Fruit fly (Drosophila melanogaster) whole organism, adult: ENCODE data around the gene Axn.

Experiments
- CG11617 ChIP-seq: fragments of 200-800 bp; sonication (Bioruptor generic); optimal IDR thresholded peaks from 2 replicates; lab custom pipeline; 2017; ENCODE audit warnings: mild to moderate bottlenecking, missing biosample characterization, missing genetic modification reagents, missing genetic modification characterization
- CG12768 ChIP-seq: fragments of 200-800 bp; sonication (Bioruptor generic); optimal IDR thresholded peaks from 2 replicates; lab custom pipeline; 2017; ENCODE audit warnings: missing biosample characterization, missing genetic modification characterization, mild to moderate bottlenecking, moderate library complexity, missing genetic modification reagents
- CG14711 ChIP-seq: fragments of 200-800 bp; sonication (Bioruptor generic); optimal IDR thresholded peaks from 2 replicates; lab custom pipeline; 2018; ENCODE audit warnings: missing biosample characterization, mild to moderate bottlenecking, missing genetic modification characterization, moderate library complexity
- CG1620 ChIP-seq: fragments of 200-800 bp; sonication (Bioruptor generic); optimal IDR thresholded peaks from 2 replicates; lab custom pipeline; 2016; ENCODE audit warnings: missing biosample characterization, missing genetic modification characterization
- CG33017 ChIP-seq: fragments of 200-800 bp; sonication (Bioruptor generic); optimal IDR thresholded peaks from 2 replicates; lab custom pipeline; 2018; ENCODE audit warnings: missing biosample characterization, mild to moderate bottlenecking, missing genetic modification characterization, moderate library complexity
- CG5204 ChIP-seq: fragments of 200-800 bp; sonication (Bioruptor generic); optimal IDR thresholded peaks from 2 replicates; lab custom pipeline; 2016; ENCODE audit warnings: missing biosample characterization, missing genetic modification characterization
- CG7045 ChIP-seq: fragments of 200-800 bp; sonication (Bioruptor generic); optimal IDR thresholded peaks from 2 replicates; lab custom pipeline; 2017; ENCODE audit warnings: missing biosample characterization, mild to moderate bottlenecking, missing genetic modification characterization
- CG7101 ChIP-seq: fragments of 200-800 bp; sonication (Bioruptor generic); optimal IDR thresholded peaks from 2 replicates; lab custom pipeline; 2018; ENCODE audit warnings: missing biosample characterization, mild to moderate bottlenecking, missing genetic modification characterization, moderate library complexity
- Clk ChIP-seq: fragments of 200-800 bp; sonication (Bioruptor generic); optimal IDR thresholded peaks from 2 replicates; lab custom pipeline; 2017; ENCODE audit warnings: missing biosample characterization, missing genetic modification characterization
- Crg-1 ChIP-seq: fragments of 200-800 bp; sonication (Bioruptor generic); optimal IDR thresholded peaks from 2 replicates; lab custom pipeline; 2016; ENCODE audit warnings: missing biosample characterization, missing genetic modification characterization
- Hr96 ChIP-seq: fragments of 200-800 bp; sonication (Bioruptor generic); optimal IDR thresholded peaks from 2 replicates; lab custom pipeline; 2016; ENCODE audit warnings: missing biosample characterization, missing genetic modification characterization
- Mnt ChIP-seq: fragments of 200-800 bp; sonication (Bioruptor generic); optimal IDR thresholded peaks from 2 replicates; lab custom pipeline; 2016; ENCODE audit warnings: missing biosample characterization, mild to moderate bottlenecking, missing genetic modification characterization
- bab1 ChIP-seq: fragments of 200-800 bp; sonication (Bioruptor generic); optimal IDR thresholded peaks from 3 replicates; lab custom pipeline; 2019; ENCODE audit warnings: missing biosample characterization, mild to moderate bottlenecking, missing genetic modification characterization, moderate library complexity
- cic ChIP-seq: fragments of 200-800 bp; sonication (Bioruptor generic); optimal IDR thresholded peaks from 2 replicates; lab custom pipeline; 2017; ENCODE audit warnings: missing biosample characterization, mild to moderate bottlenecking, missing genetic modification characterization, moderate library complexity
- cnc ChIP-seq, 2 experiments: fragments of >200 bp; optimal IDR thresholded peaks; 2 replicates each; lab custom pipeline; 2017
- kay ChIP-seq: fragments of 200-800 bp; sonication (Bioruptor generic); peaks from one replicate; lab custom pipeline; 2016; ENCODE audit warnings: missing biosample characterization, missing genetic modification characterization, borderline replicate concordance
- ovo ChIP-seq: fragments of 200-800 bp; sonication (Bioruptor generic); optimal IDR thresholded peaks from 2 replicates; lab custom pipeline; 2016; ENCODE audit warnings: missing biosample characterization, missing genetic modification characterization
- pad ChIP-seq: fragments of 200-800 bp; sonication (Bioruptor generic); optimal IDR thresholded peaks from 3 replicates; lab custom pipeline; 2017; ENCODE audit warnings: missing biosample characterization, missing genetic modification characterization, mild to moderate bottlenecking, moderate library complexity, missing genetic modification reagents
- tj ChIP-seq: fragments of 200-800 bp; sonication (Bioruptor generic); optimal IDR thresholded peaks from 3 replicates; lab custom pipeline; 2017; ENCODE audit warnings: missing biosample characterization, mild to moderate bottlenecking, missing genetic modification characterization, moderate library complexity
- toe ChIP-seq: fragments of 200-800 bp; sonication (Bioruptor generic); optimal IDR thresholded peaks from 2 replicates; lab custom pipeline; 2016; ENCODE audit warnings: missing biosample characterization, missing genetic modification characterization

The Axn gene

dm6 chr3R:30066004-30066403 is 43.4 kb downstream of the Axn start:
- TF ChIP-seq kay (GFP tag; lab: Kevin White, UChicago) (no peak), CG5204 (GFP tag; lab: Kevin White, UChicago) (no peak), CG1620 (GFP tag; lab: Kevin White, UChicago) (no peak), ovo (GFP tag; lab: Kevin White, UChicago) (no peak), CG11617 (GFP tag; lab: Kevin White, UChicago) (no peak), pad (no peak), tj (GFP tag; lab: Kevin White, UChicago) (no peak), CG7045 (GFP tag; lab: Kevin White, UChicago) (no peak), CG7101 (tag; lab: Kevin White, UChicago) (no peak), cnc (optimal IDR thresholded peaks at IDR 0.05; lab: Kevin White, UChicago) (no peak), toe (GFP tag; lab: Kevin White, UChicago) (no peak), Clk (GFP tag; lab: Kevin White, UChicago) (no peak), CG14711 (tag; lab: Kevin White, UChicago) (no peak), Hr96 (GFP tag; lab: Kevin White, UChicago) (no peak), CG12768 (no peak), Mnt (GFP tag; lab: Kevin White, UChicago) (no peak), bab1 (GFP tag; lab: Kevin White, UChicago) (no peak), Crg-1 (GFP tag; lab: Kevin White, UChicago) (no peak)

dm6 chr3R:30070198-30070597 is 47.6 kb downstream of the Axn start:
- no peak for TF ChIP-seq bab1 (GFP tag; lab: Kevin White, UChicago)
- TF ChIP-seq CG14711 (tag; lab: Kevin White, UChicago) = no peak
- no peak for TF ChIP-seq Crg-1 (GFP tag; lab: Kevin White, UChicago)
- TF ChIP-seq ovo (GFP tag; lab: Kevin White, UChicago) = no peak
- TF ChIP-seq CG12768 = no peak
- no peak for TF ChIP-seq pad
- no peak for TF ChIP-seq Clk (GFP tag; lab: Kevin White, UChicago)
- no peak for TF ChIP-seq Mnt (GFP tag; lab: Kevin White, UChicago)
- no peak for TF ChIP-seq CG33017 (tag; lab: Kevin White, UChicago)
- no peak for TF ChIP-seq CG11617 (GFP tag; lab: Kevin White, UChicago)
- no peak for TF ChIP-seq toe (GFP tag; lab: Kevin White, UChicago)
- no peak for TF ChIP-seq cic (GFP tag; lab: Kevin White, UChicago)
- no peak for TF ChIP-seq Hr96 (GFP tag; lab: Kevin White, UChicago)
- no peak for TF ChIP-seq CG7045 (GFP tag; lab: Kevin White, UChicago)
- no peak for TF ChIP-seq CG7101 (tag; lab: Kevin White, UChicago)
- TF ChIP-seq cnc (optimal IDR thresholded peaks at IDR 0.05; lab: Kevin White, UChicago) = no peak
- no peak for TF ChIP-seq CG1620 (GFP tag; lab: Kevin White, UChicago)

DNA sequence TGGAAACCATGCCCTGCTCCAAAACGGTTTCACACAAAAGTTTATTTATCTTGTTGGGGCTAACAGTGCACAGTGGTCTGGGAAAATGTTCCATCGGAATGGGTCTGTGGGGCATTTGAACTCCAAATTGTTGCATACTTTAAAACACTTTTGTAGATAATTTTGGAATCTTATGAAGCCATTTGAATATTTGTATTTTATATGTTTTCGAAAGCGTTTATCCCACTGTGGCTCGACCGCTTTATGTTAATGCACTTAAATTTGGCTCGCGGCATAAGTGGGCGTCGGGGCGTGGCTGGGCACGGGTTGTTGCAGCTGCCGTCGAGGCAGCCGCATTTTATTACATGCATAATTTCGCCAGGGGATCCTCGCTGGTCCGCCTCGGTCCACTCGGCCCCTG is 49.2 kb downstream of the Axn start:
- TF ChIP-seq CG7045 (GFP tag; lab: Kevin White, UChicago) (no peak), cnc (optimal IDR thresholded peaks at IDR 0.05; lab: Kevin White, UChicago) (no peak), Mnt (GFP tag; lab: Kevin White, UChicago) (no peak), CG12768 (no peak), ovo (GFP tag; lab: Kevin White, UChicago) (no peak), CG33017 (tag; lab: Kevin White, UChicago) (no peak), CG11617 (GFP tag; lab: Kevin White, UChicago) (no peak), Crg-1 (GFP tag; lab: Kevin White, UChicago) (no peak), Clk (GFP tag; lab: Kevin White, UChicago) (no peak), kay (GFP tag; lab: Kevin White, UChicago) (no peak), cic (GFP tag; lab: Kevin White, UChicago) (no peak), toe (GFP tag; lab: Kevin White, UChicago) (no peak), pad (no peak), CG7101 (tag; lab: Kevin White, UChicago) (no peak), bab1 (GFP tag; lab: Kevin White, UChicago) (no peak), CG5204 (GFP tag; lab: Kevin White, UChicago) (no peak), CG14711 (tag; lab: Kevin White, UChicago) (no peak), tj (GFP tag; lab: Kevin White, UChicago) (no peak), CG1620 (GFP tag; lab: Kevin White, UChicago) (no peak), Hr96 (GFP tag; lab: Kevin White, UChicago) (no peak)

DNA sequence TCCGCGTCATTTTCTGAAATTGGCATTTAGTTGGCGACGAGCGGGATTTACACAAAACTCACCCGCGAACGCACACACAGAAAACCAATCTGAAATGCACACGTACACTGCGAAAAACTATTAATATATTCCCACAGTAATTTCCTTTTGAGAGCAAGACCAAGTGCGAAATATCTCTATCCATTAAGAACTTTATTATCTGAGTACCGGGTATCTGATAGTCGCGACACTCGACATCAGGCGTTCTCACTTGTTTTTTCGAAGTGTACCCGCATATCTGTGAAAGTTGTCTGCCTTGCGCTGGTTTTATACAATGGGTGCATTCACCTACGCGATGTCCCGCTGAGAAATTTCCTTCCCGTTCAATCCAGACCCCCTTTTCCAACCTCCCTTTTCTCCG is 53.4 kb downstream of the Axn start:
- TF ChIP-seq Hr96 (GFP tag; lab: Kevin White, UChicago) = no peak
- no peak for TF ChIP-seq kay (GFP tag; lab: Kevin White, UChicago)
- TF ChIP-seq toe (GFP tag; lab: Kevin White, UChicago) = no peak
- no peak for TF ChIP-seq Clk (GFP tag; lab: Kevin White, UChicago)
- TF ChIP-seq CG1620 (GFP tag; lab: Kevin White, UChicago) = no peak
- no peak for TF ChIP-seq cic (GFP tag; lab: Kevin White, UChicago)
- no peak for TF ChIP-seq cnc (optimal IDR thresholded peaks at IDR 0.05; lab: Kevin White, UChicago)
- no peak for TF ChIP-seq CG12768
- TF ChIP-seq CG7045 (GFP tag; lab: Kevin White, UChicago) = no peak
- TF ChIP-seq Mnt (GFP tag; lab: Kevin White, UChicago) = no peak
- no peak for TF ChIP-seq CG33017 (tag; lab: Kevin White, UChicago)
- no peak for TF ChIP-seq bab1 (GFP tag; lab: Kevin White, UChicago)
- TF ChIP-seq tj (GFP tag; lab: Kevin White, UChicago) = no peak
- no peak for TF ChIP-seq CG11617 (GFP tag; lab: Kevin White, UChicago)
- no peak for TF ChIP-seq CG14711 (tag; lab: Kevin White, UChicago)
- no peak for TF ChIP-seq pad
- TF ChIP-seq Crg-1 (GFP tag; lab: Kevin White, UChicago) = no peak
- no peak for TF ChIP-seq CG5204 (GFP tag; lab: Kevin White, UChicago)

- no peak for TF ChIP-seq Hr96 (GFP tag; lab: Kevin White, UChicago)
- TF ChIP-seq CG5204 (GFP tag; lab: Kevin White, UChicago) = peak; percentile 20
- TF ChIP-seq CG14711 (tag; lab: Kevin White, UChicago) = peak; percentile 12
- TF ChIP-seq CG7045 (GFP tag; lab: Kevin White, UChicago) = peak; percentile 3
- no peak for TF ChIP-seq Clk (GFP tag; lab: Kevin White, UChicago)
- TF ChIP-seq bab1 (GFP tag; lab: Kevin White, UChicago) = no peak
- TF ChIP-seq tj (GFP tag; lab: Kevin White, UChicago) = no peak
- no peak for TF ChIP-seq cic (GFP tag; lab: Kevin White, UChicago)
- TF ChIP-seq kay (GFP tag; lab: Kevin White, UChicago) = no peak
- TF ChIP-seq Crg-1 (GFP tag; lab: Kevin White, UChicago) = no peak
- no peak for TF ChIP-seq CG11617 (GFP tag; lab: Kevin White, UChicago)
- TF ChIP-seq CG7101 (tag; lab: Kevin White, UChicago) = no peak
Measured at dm6 chr3R:30083215-30083614, 60.6 kb downstream of the Axn start.
